Fruit fly (Drosophila melanogaster) whole organism, adult: ENCODE results near the gene Lcp65Ag3.

ENCODE experiments used
- CG11617 ChIP-seq: fragments of 200-800 bp; sonication (Bioruptor generic); optimal IDR thresholded peaks from 2 replicates; lab custom pipeline; 2017; ENCODE audit warnings: mild to moderate bottlenecking, missing biosample characterization, missing genetic modification reagents, missing genetic modification characterization
- CG12768 ChIP-seq: fragments of 200-800 bp; sonication (Bioruptor generic); optimal IDR thresholded peaks from 2 replicates; lab custom pipeline; 2017; ENCODE audit warnings: missing biosample characterization, missing genetic modification characterization, mild to moderate bottlenecking, moderate library complexity, missing genetic modification reagents
- CG14711 ChIP-seq: fragments of 200-800 bp; sonication (Bioruptor generic); optimal IDR thresholded peaks from 2 replicates; lab custom pipeline; 2018; ENCODE audit warnings: missing biosample characterization, mild to moderate bottlenecking, missing genetic modification characterization, moderate library complexity
- CG1620 ChIP-seq: fragments of 200-800 bp; sonication (Bioruptor generic); optimal IDR thresholded peaks from 2 replicates; lab custom pipeline; 2016; ENCODE audit warnings: missing biosample characterization, missing genetic modification characterization
- CG33017 ChIP-seq: fragments of 200-800 bp; sonication (Bioruptor generic); optimal IDR thresholded peaks from 2 replicates; lab custom pipeline; 2018; ENCODE audit warnings: missing biosample characterization, mild to moderate bottlenecking, missing genetic modification characterization, moderate library complexity
- CG5204 ChIP-seq: fragments of 200-800 bp; sonication (Bioruptor generic); optimal IDR thresholded peaks from 2 replicates; lab custom pipeline; 2016; ENCODE audit warnings: missing biosample characterization, missing genetic modification characterization
- CG7045 ChIP-seq: fragments of 200-800 bp; sonication (Bioruptor generic); optimal IDR thresholded peaks from 2 replicates; lab custom pipeline; 2017; ENCODE audit warnings: missing biosample characterization, mild to moderate bottlenecking, missing genetic modification characterization
- CG7101 ChIP-seq: fragments of 200-800 bp; sonication (Bioruptor generic); optimal IDR thresholded peaks from 2 replicates; lab custom pipeline; 2018; ENCODE audit warnings: missing biosample characterization, mild to moderate bottlenecking, missing genetic modification characterization, moderate library complexity
- Clk ChIP-seq: fragments of 200-800 bp; sonication (Bioruptor generic); optimal IDR thresholded peaks from 2 replicates; lab custom pipeline; 2017; ENCODE audit warnings: missing biosample characterization, missing genetic modification characterization
- Crg-1 ChIP-seq: fragments of 200-800 bp; sonication (Bioruptor generic); optimal IDR thresholded peaks from 2 replicates; lab custom pipeline; 2016; ENCODE audit warnings: missing biosample characterization, missing genetic modification characterization
- Hr96 ChIP-seq: fragments of 200-800 bp; sonication (Bioruptor generic); optimal IDR thresholded peaks from 2 replicates; lab custom pipeline; 2016; ENCODE audit warnings: missing biosample characterization, missing genetic modification characterization
- Mnt ChIP-seq: fragments of 200-800 bp; sonication (Bioruptor generic); optimal IDR thresholded peaks from 2 replicates; lab custom pipeline; 2016; ENCODE audit warnings: missing biosample characterization, mild to moderate bottlenecking, missing genetic modification characterization
- bab1 ChIP-seq: fragments of 200-800 bp; sonication (Bioruptor generic); optimal IDR thresholded peaks from 3 replicates; lab custom pipeline; 2019; ENCODE audit warnings: missing biosample characterization, mild to moderate bottlenecking, missing genetic modification characterization, moderate library complexity
- cic ChIP-seq: fragments of 200-800 bp; sonication (Bioruptor generic); optimal IDR thresholded peaks from 2 replicates; lab custom pipeline; 2017; ENCODE audit warnings: missing biosample characterization, mild to moderate bottlenecking, missing genetic modification characterization, moderate library complexity
- cnc ChIP-seq, 2 experiments: fragments of >200 bp; optimal IDR thresholded peaks; 2 replicates each; lab custom pipeline; 2017
- kay ChIP-seq: fragments of 200-800 bp; sonication (Bioruptor generic); peaks from one replicate; lab custom pipeline; 2016; ENCODE audit warnings: missing biosample characterization, missing genetic modification characterization, borderline replicate concordance
- ovo ChIP-seq: fragments of 200-800 bp; sonication (Bioruptor generic); optimal IDR thresholded peaks from 2 replicates; lab custom pipeline; 2016; ENCODE audit warnings: missing biosample characterization, missing genetic modification characterization
- pad ChIP-seq: fragments of 200-800 bp; sonication (Bioruptor generic); optimal IDR thresholded peaks from 3 replicates; lab custom pipeline; 2017; ENCODE audit warnings: missing biosample characterization, missing genetic modification characterization, mild to moderate bottlenecking, moderate library complexity, missing genetic modification reagents
- tj ChIP-seq: fragments of 200-800 bp; sonication (Bioruptor generic); optimal IDR thresholded peaks from 3 replicates; lab custom pipeline; 2017; ENCODE audit warnings: missing biosample characterization, mild to moderate bottlenecking, missing genetic modification characterization, moderate library complexity
- toe ChIP-seq: fragments of 200-800 bp; sonication (Bioruptor generic); optimal IDR thresholded peaks from 2 replicates; lab custom pipeline; 2016; ENCODE audit warnings: missing biosample characterization, missing genetic modification characterization

Gene Lcp65Ag3

dm6 chr3L:6110673-6111449 is 19.9 kb downstream of the Lcp65Ag3 start:
- no peak for TF ChIP-seq pad (GFP tag; lab: Kevin White, UChicago)

- TF ChIP-seq toe (no peak), Clk (GFP tag; lab: Kevin White, UChicago) (no peak), bab1 (GFP tag; lab: Kevin White, UChicago) (no peak), pad (GFP tag; lab: Kevin White, UChicago) (no peak), CG1620 (no peak), CG14711 (tag; lab: Kevin White, UChicago) (no peak), CG5204 (GFP tag; lab: Kevin White, UChicago) (no peak), Hr96 (no peak), ovo (GFP tag; lab: Kevin White, UChicago) (no peak), Mnt (GFP tag; lab: Kevin White, UChicago) (no peak)
Measured at dm6 chr3L:6108264-6109060, 22.3 kb downstream of the Lcp65Ag3 start.

- TF ChIP-seq CG14711 (tag; lab: Kevin White, UChicago) = no peak
- no peak for TF ChIP-seq CG1620
- TF ChIP-seq ovo (GFP tag; lab: Kevin White, UChicago) = no peak
- TF ChIP-seq kay (GFP tag; lab: Kevin White, UChicago) = no peak
- no peak for TF ChIP-seq CG11617 (GFP tag; lab: Kevin White, UChicago)
- TF ChIP-seq Mnt (GFP tag; lab: Kevin White, UChicago) = no peak
- TF ChIP-seq CG12768 (GFP tag; lab: Kevin White, UChicago) = no peak
- TF ChIP-seq bab1 (GFP tag; lab: Kevin White, UChicago) = no peak
- TF ChIP-seq cic (GFP tag; lab: Kevin White, UChicago) = no peak
- TF ChIP-seq cnc (optimal IDR thresholded peaks at IDR 0.05; lab: Kevin White, UChicago) = no peak
- TF ChIP-seq CG7045 (GFP tag; lab: Kevin White, UChicago) = no peak
- TF ChIP-seq CG7101 (tag; lab: Kevin White, UChicago) = no peak
- no peak for TF ChIP-seq Clk (GFP tag; lab: Kevin White, UChicago)
- TF ChIP-seq Hr96 = no peak
- TF ChIP-seq CG33017 (tag; lab: Kevin White, UChicago) = no peak
- no peak for TF ChIP-seq tj (GFP tag; lab: Kevin White, UChicago)
- TF ChIP-seq Crg-1 (GFP tag; lab: Kevin White, UChicago) = no peak
Measured at dm6 chr3L:6106717-6107116, 24.1 kb downstream of the Lcp65Ag3 start.

- TF ChIP-seq Clk (GFP tag; lab: Kevin White, UChicago) = no peak
- TF ChIP-seq ovo (GFP tag; lab: Kevin White, UChicago) = no peak
- no peak for TF ChIP-seq CG7045 (GFP tag; lab: Kevin White, UChicago)
- no peak for TF ChIP-seq CG12768 (GFP tag; lab: Kevin White, UChicago)
- TF ChIP-seq Mnt (GFP tag; lab: Kevin White, UChicago) = no peak
- no peak for TF ChIP-seq CG11617 (GFP tag; lab: Kevin White, UChicago)
- no peak for TF ChIP-seq CG7101 (tag; lab: Kevin White, UChicago)
- TF ChIP-seq cic (GFP tag; lab: Kevin White, UChicago) = no peak
- TF ChIP-seq bab1 (GFP tag; lab: Kevin White, UChicago) = no peak
- TF ChIP-seq toe = no peak
- no peak for TF ChIP-seq CG5204 (GFP tag; lab: Kevin White, UChicago)
- no peak for TF ChIP-seq CG1620
- no peak for TF ChIP-seq kay (GFP tag; lab: Kevin White, UChicago)
- TF ChIP-seq CG33017 (tag; lab: Kevin White, UChicago) = no peak
- TF ChIP-seq CG14711 (tag; lab: Kevin White, UChicago) = no peak
- no peak for TF ChIP-seq Crg-1 (GFP tag; lab: Kevin White, UChicago)
- TF ChIP-seq cnc (optimal IDR thresholded peaks at IDR 0.05; lab: Kevin White, UChicago) = no peak
- no peak for TF ChIP-seq pad (GFP tag; lab: Kevin White, UChicago)
Measured at dm6 chr3L:6105435-6105834, 25.4 kb downstream of the Lcp65Ag3 start.

dm6 chr3L:6104551-6104950 is 26.2 kb downstream of the Lcp65Ag3 start:
- TF ChIP-seq toe = no peak
- TF ChIP-seq CG33017 (tag; lab: Kevin White, UChicago) = no peak
- no peak for TF ChIP-seq pad (GFP tag; lab: Kevin White, UChicago)
- TF ChIP-seq CG7101 (tag; lab: Kevin White, UChicago) = no peak
- TF ChIP-seq Clk (GFP tag; lab: Kevin White, UChicago) = no peak

dm6 chr3L:6103658-6104057 is 27.1 kb downstream of the Lcp65Ag3 start:
- TF ChIP-seq CG5204 (GFP tag; lab: Kevin White, UChicago) = no peak
- no peak for TF ChIP-seq Crg-1 (GFP tag; lab: Kevin White, UChicago)
- TF ChIP-seq Hr96 = no peak
- TF ChIP-seq CG7101 (tag; lab: Kevin White, UChicago) = no peak
- no peak for TF ChIP-seq CG7045 (GFP tag; lab: Kevin White, UChicago)
- TF ChIP-seq tj (GFP tag; lab: Kevin White, UChicago) = no peak
- no peak for TF ChIP-seq CG33017 (tag; lab: Kevin White, UChicago)
- TF ChIP-seq CG11617 (GFP tag; lab: Kevin White, UChicago) = no peak
- TF ChIP-seq CG14711 (tag; lab: Kevin White, UChicago) = no peak
- no peak for TF ChIP-seq toe
- no peak for TF ChIP-seq pad (GFP tag; lab: Kevin White, UChicago)
